Worm (Caenorhabditis elegans) whole organism, midembryonic: ENCODE results near the gene F39B3.3.

Experiments used
- cog-1 ChIP-seq: sonication (generic microtip); optimal IDR thresholded peaks from 2 replicates; lab custom pipeline; 2016; ENCODE audit warnings: missing genetic modification characterization, missing compliant biosample characterization
- flt-1 ChIP-seq: fragments of 200-800 bp; sonication (Bioruptor generic); IDR thresholded peaks from 2 replicates; pipeline ENCODE4 v1.3.6; 2022; ENCODE audit warnings: missing genetic modification characterization, missing compliant biosample characterization
- klf-2 ChIP-seq: fragments of 200-800 bp; sonication (Bioruptor generic); conservative IDR thresholded peaks from 2 replicates; pipeline ENCODE4 v1.3.6; 2022; ENCODE audit warnings: missing genetic modification reagents, missing genetic modification characterization, missing compliant biosample characterization
- tab-1 ChIP-seq: fragments of 200-800 bp; sonication (Bioruptor generic); IDR thresholded peaks from 2 replicates; pipeline ENCODE4 v1.3.6; 2022; ENCODE audit warnings: missing genetic modification characterization, missing compliant biosample characterization

DNA sequence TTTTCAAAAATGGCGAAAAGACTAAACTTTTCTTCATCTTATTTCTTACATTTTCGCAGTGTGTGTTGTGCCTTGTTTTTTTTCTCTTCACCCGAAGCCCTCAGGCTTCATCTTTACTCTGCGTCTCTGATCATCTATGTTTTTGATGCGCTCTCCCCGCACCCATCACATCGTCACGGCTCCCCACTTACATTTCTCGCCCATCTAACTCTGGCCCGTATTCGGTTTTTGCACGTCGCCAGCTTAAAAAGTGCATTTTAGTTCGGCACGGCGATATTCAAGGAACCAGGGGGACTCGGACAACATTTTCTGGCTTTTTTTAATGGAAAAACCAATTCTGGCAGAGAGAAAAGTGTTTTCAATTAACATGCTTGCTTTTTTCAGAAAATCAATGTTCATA lies 48.5 kb upstream of the F39B3.3 start:
- TF ChIP-seq tab-1 (no peak), klf-2 (GFP tag; lab: Robert Waterston, UW) (no peak), cog-1 (tag; lab: Kevin White, UChicago) (no peak), flt-1 (GFP tag; lab: Robert Waterston, UW) (no peak)
